Worm (Caenorhabditis elegans): Measurements from ENCODE around the gene Y69A2AR.1.
"Not testable (repeated sequence)": the region's sequence is repeated elsewhere in the genome, so short reads cannot be mapped to it uniquely, and the experiment has no call there.

DNA sequence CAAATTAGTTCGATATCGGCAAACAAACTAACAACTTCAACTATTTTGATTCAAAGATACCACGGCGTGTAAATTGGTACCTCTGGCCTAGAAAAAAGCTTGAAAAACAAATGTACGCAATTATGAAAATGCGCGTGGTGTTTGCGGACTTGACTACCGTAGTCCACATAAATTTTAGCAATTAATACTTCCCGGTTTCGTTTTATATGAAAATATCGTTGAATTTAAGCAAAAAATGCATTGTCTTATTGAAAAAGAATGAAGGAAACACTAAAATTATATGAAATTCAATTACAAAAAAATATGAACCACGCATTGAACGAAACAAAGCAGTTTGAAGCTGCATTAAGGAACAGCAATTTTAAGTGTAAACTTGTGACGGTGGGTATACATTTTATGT lies 8.1 kb downstream of the Y69A2AR.1 start, which contains the start of gene gpx-4:
- not testable (repeated sequence) for TF ChIP-seq ztf-11, nhr-77 (tag; optimal IDR thresholded peaks at IDR 0.05)

Data from whole organism, L1 larva.